Worm (Caenorhabditis elegans): ENCODE data around the gene hmg-11.

Gene hmg-11

DNA sequence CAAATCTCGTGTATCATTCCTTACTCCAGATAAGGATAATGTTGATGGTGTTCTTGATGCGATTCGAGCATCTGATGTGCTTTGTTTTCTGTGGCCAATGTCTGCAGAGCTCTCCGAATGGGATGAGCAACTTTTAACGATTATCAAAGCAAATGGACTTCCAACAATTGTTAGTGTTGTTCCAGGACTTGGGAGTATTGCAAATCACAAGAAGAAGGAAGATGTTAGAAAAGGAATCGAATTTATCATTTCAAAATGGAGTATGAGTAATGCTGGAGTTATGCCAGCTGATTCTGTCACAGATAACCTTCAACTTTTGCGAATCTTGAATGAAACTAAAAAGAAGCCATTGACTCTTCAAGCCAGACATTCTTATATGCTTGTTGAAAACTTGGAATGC is 37.9 kb downstream of the hmg-11 start:
- TF ChIP-seq ceh-83 (GFP tag; optimal IDR thresholded peaks at IDR 0.05) (no peak), ceh-39 (tag; optimal IDR thresholded peaks at IDR 0.05) (no peak), sem-2 (GFP tag; optimal IDR thresholded peaks at IDR 0.05) (no peak), elt-3 (tag; optimal IDR thresholded peaks at IDR 0.05) (no peak), flh-1 (GFP tag; optimal IDR thresholded peaks at IDR 0.05) (no peak), nhr-28 (tag; optimal IDR thresholded peaks at IDR 0.05) (no peak), tbx-8 (GFP tag; optimal IDR thresholded peaks at IDR 0.05) (no peak), bed-3 (GFP tag; optimal IDR thresholded peaks at IDR 0.05) (no peak), zip-8 (tag; optimal IDR thresholded peaks at IDR 0.05) (no peak), nhr-12 (tag; optimal IDR thresholded peaks at IDR 0.05) (no peak), lin-32 (GFP tag; optimal IDR thresholded peaks at IDR 0.05) (no peak), cnd-1 (tag; optimal IDR thresholded peaks at IDR 0.05) (no peak)

- no peak for TF ChIP-seq tbx-8 (GFP tag; optimal IDR thresholded peaks at IDR 0.05)
- no peak for TF ChIP-seq unc-62 (GFP tag; optimal IDR thresholded peaks at IDR 0.05)
- no peak for TF ChIP-seq unc-120 (tag; optimal IDR thresholded peaks at IDR 0.05; ENCODE audit: poor library complexity, severe bottlenecking)
- no peak for TF ChIP-seq ham-2 (GFP tag; optimal IDR thresholded peaks at IDR 0.05)
- no peak for TF ChIP-seq pha-4 (tag; optimal IDR thresholded peaks at IDR 0.05)
- no peak for TF ChIP-seq ces-1 (GFP tag; optimal IDR thresholded peaks at IDR 0.05)
- no peak for TF ChIP-seq lin-32 (GFP tag; optimal IDR thresholded peaks at IDR 0.05)
- no peak for TF ChIP-seq nhr-2 (tag; optimal IDR thresholded peaks at IDR 0.05)
- no peak for TF ChIP-seq mep-1 (tag; optimal IDR thresholded peaks at IDR 0.05)
- TF ChIP-seq bed-3 (GFP tag; optimal IDR thresholded peaks at IDR 0.05), result no peak
- no peak for TF ChIP-seq elt-1 (tag; optimal IDR thresholded peaks at IDR 0.05; ENCODE audit: borderline replicate concordance, insufficient read depth)
- no peak for TF ChIP-seq nhr-76 (tag; optimal IDR thresholded peaks at IDR 0.05)
- no peak for TF ChIP-seq nhr-12 (tag; optimal IDR thresholded peaks at IDR 0.05)
- no peak for TF ChIP-seq mls-2 (tag; optimal IDR thresholded peaks at IDR 0.05)
- TF ChIP-seq drap-1 (GFP tag; optimal IDR thresholded peaks at IDR 0.05), result no peak
- no peak for TF ChIP-seq blmp-1 (tag; optimal IDR thresholded peaks at IDR 0.05)
- no peak for TF ChIP-seq ceh-39 (tag; optimal IDR thresholded peaks at IDR 0.05)
Measured at ce11 chrII:4715676-4716075, 42.8 kb downstream of the hmg-11 start, which contains the start of gene F41C3.8. Gene F41C3.8 (plus strand): TSS chrII:4716046.
